Fruit fly (Drosophila melanogaster) whole organism, embryonic: ENCODE measurements around the gene Pde6.

ENCODE experiments used
- Atf3 ChIP-seq: fragments of 200-800 bp; sonication (Bioruptor generic); optimal IDR thresholded peaks from 3 replicates; lab custom pipeline; 2016; ENCODE audit warnings: missing biosample characterization, missing genetic modification characterization
- Blimp-1 ChIP-seq: fragments of 200-800 bp; sonication (Bioruptor generic); optimal IDR thresholded peaks from 3 replicates; lab custom pipeline; 2018; ENCODE audit warnings: missing biosample characterization, missing genetic modification characterization, mild to moderate bottlenecking, moderate library complexity, missing genetic modification reagents
- CG10543 ChIP-seq: fragments of 200-800 bp; sonication (Bioruptor generic); optimal IDR thresholded peaks from 3 replicates; lab custom pipeline; 2017; ENCODE audit warnings: missing biosample characterization, mild to moderate bottlenecking, missing genetic modification characterization, moderate library complexity
- CG10565 ChIP-seq: fragments of 200-800 bp; sonication (Bioruptor generic); optimal IDR thresholded peaks from 3 replicates; lab custom pipeline; 2016; ENCODE audit warnings: missing biosample characterization, mild to moderate bottlenecking, missing genetic modification characterization
- CG10979 ChIP-seq: fragments of 200-800 bp; sonication (Bioruptor generic); optimal IDR thresholded peaks from 2 replicates; lab custom pipeline; 2018; ENCODE audit warnings: missing biosample characterization, mild to moderate bottlenecking, missing genetic modification characterization, moderate library complexity
- CG12104 ChIP-seq: fragments of 200-800 bp; sonication (Bioruptor generic); optimal IDR thresholded peaks from 3 replicates; lab custom pipeline; 2016; ENCODE audit warnings: missing biosample characterization, missing genetic modification characterization
- CG12219 ChIP-seq: fragments of 200-800 bp; sonication (Bioruptor generic); optimal IDR thresholded peaks from 3 replicates; lab custom pipeline; 2018; ENCODE audit warnings: missing biosample characterization, mild to moderate bottlenecking, missing genetic modification characterization
- CG12299 ChIP-seq: fragments of 200-800 bp; sonication (Bioruptor generic); optimal IDR thresholded peaks from 2 replicates; lab custom pipeline; 2018; ENCODE audit warnings: missing biosample characterization, mild to moderate bottlenecking, missing genetic modification characterization
- CG13775 ChIP-seq: fragments of 200-800 bp; sonication (Bioruptor generic); optimal IDR thresholded peaks from 3 replicates; lab custom pipeline; 2017; ENCODE audit warnings: missing biosample characterization, mild to moderate bottlenecking, missing genetic modification characterization
- CG15514 ChIP-seq: fragments of 200-800 bp; sonication (Bioruptor generic); optimal IDR thresholded peaks from 3 replicates; lab custom pipeline; 2017; ENCODE audit warnings: missing biosample characterization, missing genetic modification characterization, mild to moderate bottlenecking, moderate library complexity, missing genetic modification reagents
- CG15601 ChIP-seq: fragments of 200-800 bp; sonication (Bioruptor generic); optimal IDR thresholded peaks from 3 replicates; lab custom pipeline; 2019; ENCODE audit warnings: missing biosample characterization, mild to moderate bottlenecking, missing genetic modification characterization, moderate library complexity
- CG1603 ChIP-seq: fragments of 200-800 bp; sonication (Bioruptor generic); optimal IDR thresholded peaks from 2 replicates; lab custom pipeline; 2019; ENCODE audit warnings: missing biosample characterization, mild to moderate bottlenecking, missing genetic modification characterization, moderate library complexity
- CG17568 ChIP-seq: fragments of 200-800 bp; sonication (Bioruptor generic); optimal IDR thresholded peaks from 2 replicates; lab custom pipeline; 2018; ENCODE audit warnings: missing biosample characterization, mild to moderate bottlenecking, missing genetic modification characterization, moderate library complexity
- CG17912 ChIP-seq: fragments of 200-800 bp; sonication (Bioruptor generic); optimal IDR thresholded peaks from 2 replicates; lab custom pipeline; 2018; ENCODE audit warnings: missing biosample characterization, mild to moderate bottlenecking, missing genetic modification characterization
- CG18262 ChIP-seq: fragments of 200-800 bp; optimal IDR thresholded peaks from 3 replicates; lab custom pipeline; 2019; ENCODE audit warnings: missing biosample characterization, mild to moderate bottlenecking, missing genetic modification characterization, moderate library complexity
- CG18599 ChIP-seq: fragments of 200-800 bp; sonication (Bioruptor generic); optimal IDR thresholded peaks from 3 replicates; lab custom pipeline; 2017; ENCODE audit warnings: missing biosample characterization, missing genetic modification characterization, mild to moderate bottlenecking, moderate library complexity, missing genetic modification reagents
- CG18619 ChIP-seq: fragments of 200-800 bp; sonication (Bioruptor generic); optimal IDR thresholded peaks from 3 replicates; lab custom pipeline; 2017; ENCODE audit warnings: missing biosample characterization, mild to moderate bottlenecking, missing genetic modification characterization
- CG32532 ChIP-seq: fragments of 200-800 bp; sonication (Bioruptor generic); IDR thresholded peaks from 2 replicates; pipeline ENCODE4 v1.3.6; 2022; ENCODE audit warnings: missing biosample characterization, missing genetic modification characterization
- CG4404 ChIP-seq: fragments of 200-800 bp; sonication (Bioruptor generic); IDR thresholded peaks from 2 replicates; pipeline ENCODE4 v1.3.6; 2022; ENCODE audit warnings: missing biosample characterization, missing genetic modification characterization
- CG5245 ChIP-seq: fragments of 200-800 bp; sonication (Bioruptor generic); optimal IDR thresholded peaks from 3 replicates; lab custom pipeline; 2016; ENCODE audit warnings: missing biosample characterization, missing genetic modification characterization
- CG6175 ChIP-seq: fragments of 200-800 bp; sonication (Bioruptor generic); IDR thresholded peaks from 3 replicates; pipeline ENCODE4 v1.3.6; 2022; ENCODE audit warnings: missing biosample characterization, missing genetic modification characterization
- CG9727 ChIP-seq: fragments of 200-800 bp; sonication (Bioruptor generic); optimal IDR thresholded peaks from 3 replicates; lab custom pipeline; 2017; ENCODE audit warnings: missing biosample characterization, mild to moderate bottlenecking, missing genetic modification characterization
- CG9797 ChIP-seq: fragments of 200-800 bp; sonication (Bioruptor generic); optimal IDR thresholded peaks from 3 replicates; lab custom pipeline; 2018; ENCODE audit warnings: missing biosample characterization, mild to moderate bottlenecking, missing genetic modification characterization
- CHES-1-like ChIP-seq: fragments of 200-800 bp; sonication (Bioruptor generic); optimal IDR thresholded peaks from 2 replicates; lab custom pipeline; 2016; ENCODE audit warnings: missing biosample characterization, missing genetic modification characterization
- CTCF ChIP-seq: fragments of 200-800 bp; sonication (Bioruptor generic); optimal IDR thresholded peaks from 2 replicates; lab custom pipeline; 2017; ENCODE audit warnings: missing biosample characterization, mild to moderate bottlenecking, missing genetic modification characterization, moderate library complexity
- Dip3 ChIP-seq: fragments of 200-800 bp; sonication (Bioruptor generic); optimal IDR thresholded peaks from 3 replicates; lab custom pipeline; 2016; ENCODE audit warnings: missing biosample characterization, missing genetic modification characterization
- abd-A ChIP-seq: fragments of 200-800 bp; sonication (Bioruptor generic); optimal IDR thresholded peaks from 3 replicates; lab custom pipeline; 2019; ENCODE audit warnings: missing biosample characterization, mild to moderate bottlenecking, missing genetic modification characterization, moderate library complexity
- aop ChIP-seq: fragments of 200-800 bp; sonication (Bioruptor generic); IDR thresholded peaks from 2 replicates; pipeline ENCODE4 v1.3.6; 2022; ENCODE audit warnings: missing biosample characterization, missing genetic modification characterization
- bab2 ChIP-seq: fragments of 200-800 bp; sonication (Bioruptor generic); optimal IDR thresholded peaks from 2 replicates; lab custom pipeline; 2016; ENCODE audit warnings: missing biosample characterization, missing genetic modification characterization
- cato ChIP-seq: fragments of 200-800 bp; sonication (Bioruptor generic); optimal IDR thresholded peaks from 2 replicates; lab custom pipeline; 2016; ENCODE audit warnings: missing biosample characterization, missing genetic modification characterization, borderline replicate concordance
- chinmo ChIP-seq: fragments of 200-800 bp; sonication (Bioruptor generic); IDR thresholded peaks from 4 replicates; pipeline ENCODE4 v1.3.6; 2022; ENCODE audit warnings: missing biosample characterization, missing genetic modification characterization; ENCODE audit not compliant: partially characterized antibody
- crol ChIP-seq: fragments of 200-800 bp; sonication (Bioruptor generic); IDR thresholded peaks from 2 replicates; pipeline ENCODE4 v1.3.6; 2022; ENCODE audit warnings: missing biosample characterization, missing genetic modification characterization
- dimm ChIP-seq: fragments of 200-800 bp; sonication (Bioruptor generic); IDR thresholded peaks from 2 replicates; pipeline ENCODE4 v1.3.6; 2022; ENCODE audit warnings: missing biosample characterization, missing genetic modification characterization
- dmrt11E ChIP-seq: fragments of 200-800 bp; sonication (Bioruptor generic); optimal IDR thresholded peaks from 3 replicates; lab custom pipeline; 2018; ENCODE audit warnings: missing biosample characterization, mild to moderate bottlenecking, missing genetic modification characterization, moderate library complexity
- dmrt99B ChIP-seq: fragments of 200-800 bp; sonication (Bioruptor generic); optimal IDR thresholded peaks from 2 replicates; lab custom pipeline; 2018; ENCODE audit warnings: missing biosample characterization, mild to moderate bottlenecking, missing genetic modification characterization, moderate library complexity
- esg ChIP-seq: fragments of 200-800 bp; sonication (Bioruptor generic); conservative IDR thresholded peaks from 2 replicates; pipeline ENCODE4 v1.3.6; 2022; ENCODE audit warnings: missing biosample characterization, missing genetic modification characterization
- ftz-f1 ChIP-seq: fragments of 200-800 bp; sonication (Bioruptor generic); optimal IDR thresholded peaks from 2 replicates; lab custom pipeline; 2016; ENCODE audit warnings: missing biosample characterization, missing genetic modification characterization
- grn ChIP-seq: fragments of 200-800 bp; sonication (Bioruptor generic); optimal IDR thresholded peaks from 3 replicates; lab custom pipeline; 2017; ENCODE audit warnings: missing biosample characterization, missing genetic modification characterization
- jigr1 ChIP-seq: fragments of 200-800 bp; sonication (Bioruptor generic); IDR thresholded peaks from 3 replicates; pipeline ENCODE4 v1.3.6; 2022; ENCODE audit warnings: missing biosample characterization, missing genetic modification characterization
- lab ChIP-seq: fragments of 200-800 bp; sonication (Bioruptor generic); optimal IDR thresholded peaks from 3 replicates; lab custom pipeline; 2017; ENCODE audit warnings: missing biosample characterization, missing genetic modification characterization, mild to moderate bottlenecking, moderate library complexity, missing genetic modification reagents
- maf-S ChIP-seq: fragments of 200-800 bp; sonication (Bioruptor generic); optimal IDR thresholded peaks from 2 replicates; lab custom pipeline; 2016; ENCODE audit warnings: missing biosample characterization, missing genetic modification characterization
- p53 ChIP-seq: fragments of 200-800 bp; sonication (Bioruptor generic); optimal IDR thresholded peaks from 2 replicates; lab custom pipeline; 2016; ENCODE audit warnings: missing biosample characterization, missing genetic modification characterization
- ro ChIP-seq: fragments of 200-800 bp; sonication (Bioruptor generic); IDR thresholded peaks from 2 replicates; pipeline ENCODE4 v1.3.6; 2022; ENCODE audit warnings: missing biosample characterization, missing genetic modification characterization
- scrt ChIP-seq: fragments of 200-800 bp; sonication (Bioruptor generic); optimal IDR thresholded peaks from 2 replicates; lab custom pipeline; 2018; ENCODE audit warnings: missing biosample characterization, mild to moderate bottlenecking, missing genetic modification characterization, moderate library complexity
- shn ChIP-seq: fragments of 200-800 bp; sonication (Bioruptor generic); optimal IDR thresholded peaks from 3 replicates; lab custom pipeline; 2016; ENCODE audit warnings: missing biosample characterization, missing genetic modification characterization
- sim ChIP-seq: fragments of 200-800 bp; sonication (Bioruptor generic); IDR thresholded peaks from 2 replicates; pipeline ENCODE4 v1.3.6; 2022; ENCODE audit warnings: missing biosample characterization, missing genetic modification characterization
- tio ChIP-seq: fragments of 200-800 bp; sonication (Bioruptor generic); optimal IDR thresholded peaks from 2 replicates; lab custom pipeline; 2017; ENCODE audit warnings: missing biosample characterization, missing genetic modification characterization, inconsistent platforms
- unpg ChIP-seq: fragments of 200-800 bp; sonication (Bioruptor generic); optimal IDR thresholded peaks from 3 replicates; lab custom pipeline; 2018; ENCODE audit warnings: missing biosample characterization, mild to moderate bottlenecking, missing genetic modification characterization, moderate library complexity

The Pde6 gene

DNA sequence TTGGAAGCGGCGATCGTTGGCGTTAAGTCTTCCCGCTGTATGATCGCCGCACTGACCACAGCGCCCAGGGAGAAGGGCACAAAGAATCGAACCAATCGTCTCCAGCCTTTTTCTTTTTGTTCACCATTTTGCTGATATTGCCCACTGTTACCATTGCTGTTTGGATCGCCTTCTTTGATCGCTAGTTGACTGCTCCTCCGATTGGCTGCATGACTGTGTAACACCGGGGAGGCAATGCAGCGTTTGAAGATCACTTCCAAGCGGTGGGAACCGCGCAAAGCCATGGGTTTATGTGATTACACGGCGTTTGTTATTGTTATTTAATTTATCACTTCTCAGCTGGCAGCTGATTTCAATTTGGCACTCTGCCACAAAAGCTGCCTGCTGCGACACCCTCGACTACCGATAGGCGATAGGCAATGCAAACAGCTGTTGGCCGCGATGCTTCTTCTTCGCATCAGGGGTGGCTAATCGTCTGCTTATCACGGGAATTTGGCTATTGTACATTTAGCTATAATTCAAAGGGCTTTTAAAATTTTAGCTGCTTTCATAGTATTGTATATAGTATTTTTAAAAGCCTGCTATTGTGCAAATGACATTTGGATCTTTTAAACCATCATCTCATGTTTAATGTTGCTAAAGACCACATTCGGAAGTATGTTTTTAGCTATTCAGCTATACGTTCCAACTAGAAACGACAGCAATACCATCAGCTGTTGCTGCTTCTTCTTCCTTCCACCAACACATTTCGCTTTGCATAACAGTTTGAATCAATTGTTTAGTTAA is 46.8 kb downstream of the Pde6 start, which contains the start of the genes HtrA2 and mRpL11 (continued):
- TF ChIP-seq CG10543 (GFP tag; lab: Kevin White, UChicago) (peak; percentile 56), CG10565 (GFP tag; lab: Kevin White, UChicago) (no peak), esg (GFP tag; lab: Robert Waterston, UW) (no peak), crol (GFP tag; lab: Robert Waterston, UW) (no peak), CG12299 (no peak), CG9727 (GFP tag; lab: Kevin White, UChicago) (peak; percentile 57), cato (GFP tag; lab: Kevin White, UChicago) (no peak), CG17568 (GFP tag; lab: Kevin White, UChicago) (no peak), scrt (GFP tag; lab: Kevin White, UChicago) (peak; percentile 31), CG18619 (peak; percentile 44), ftz-f1 (GFP tag; lab: Kevin White, UChicago) (peak; percentile 67), CG9797 (peak; percentile 31), jigr1 (GFP tag; lab: Robert Waterston, UW) (no peak), Dip3 (peak; percentile 41), CG17912 (GFP tag; lab: Kevin White, UChicago) (peak; percentile 32), CG15514 (GFP tag; lab: Kevin White, UChicago) (peak; percentile 67), shn (GFP tag; lab: Kevin White, UChicago) (peak; percentile 73), chinmo (GFP tag; lab: Robert Waterston, UW) (no peak), CG10979 (peak; percentile 50), CG12104 (GFP tag; lab: Kevin White, UChicago) (no peak), CG32532 (GFP tag; lab: Robert Waterston, UW) (peak; percentile 63), CG18262 (tag; lab: Kevin White, UChicago) (peak; percentile 57), dimm (GFP tag; lab: Robert Waterston, UW) (no peak), lab (GFP tag; lab: Kevin White, UChicago) (peak; percentile 63), CG12219 (GFP tag; lab: Kevin White, UChicago) (no peak), maf-S (GFP tag; lab: Kevin White, UChicago) (peak; percentile 45), Blimp-1 (GFP tag; lab: Kevin White, UChicago) (no peak), Atf3 (GFP tag; lab: Kevin White, UChicago) (no peak), CG18599 (no peak), CG6175 (no peak), aop (GFP tag; lab: Robert Waterston, UW) (no peak)

DNA sequence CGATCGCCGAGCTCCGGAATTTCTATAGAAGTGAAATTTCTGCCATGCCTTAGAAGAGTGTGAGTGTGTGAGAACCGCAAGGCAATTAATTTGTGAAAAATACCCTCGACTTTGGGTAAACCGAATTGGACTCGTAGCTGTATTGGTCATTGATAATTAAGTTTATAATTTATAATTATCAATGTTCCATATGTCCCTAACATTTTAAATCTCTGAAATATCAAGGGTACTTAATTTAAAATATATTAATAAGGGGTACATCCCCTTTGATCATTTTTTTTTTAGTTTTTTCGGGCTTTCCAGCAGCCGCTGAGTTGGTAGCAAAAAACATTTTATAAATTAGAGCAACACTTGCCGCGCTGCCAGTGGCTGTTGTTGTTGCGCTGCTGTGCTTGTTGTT is 53.0 kb downstream of the Pde6 start:
- no peak for TF ChIP-seq CG13775 (GFP tag; lab: Kevin White, UChicago)
- no peak for TF ChIP-seq CHES-1-like (GFP tag; lab: Kevin White, UChicago)
- no peak for TF ChIP-seq CG4404 (GFP tag; lab: Robert Waterston, UW)
- no peak for TF ChIP-seq CTCF (GFP tag; lab: Kevin White, UChicago)
- no peak for TF ChIP-seq CG15601 (tag; lab: Kevin White, UChicago)
- TF ChIP-seq CG10565 (GFP tag; lab: Kevin White, UChicago), result no peak
- no peak for TF ChIP-seq CG5245
- TF ChIP-seq, all 482 proteins: peak for 0

DNA sequence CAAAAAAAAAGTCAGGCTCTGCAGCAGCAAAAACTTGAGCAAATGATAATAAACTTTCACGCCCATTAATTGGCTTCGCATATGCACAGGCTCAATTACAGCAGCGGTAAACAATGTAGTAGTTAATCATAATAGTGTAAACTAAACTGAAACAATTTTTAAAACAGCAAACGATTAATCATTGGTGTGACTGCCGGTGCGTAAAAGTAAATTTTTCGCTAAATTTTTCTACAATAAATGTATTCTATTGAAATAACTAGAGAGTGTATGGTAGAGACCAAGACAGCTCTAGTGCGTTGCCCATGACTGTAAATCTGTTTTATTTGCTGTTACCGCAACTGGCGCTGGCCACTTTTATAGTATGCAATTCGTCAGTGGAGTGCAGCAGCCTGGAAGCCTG is 60.0 kb downstream of the Pde6 start:
- TF ChIP-seq dmrt11E (tag; lab: Kevin White, UChicago) (peak; percentile 18), CG1603 (tag; lab: Kevin White, UChicago) (peak; percentile 49), sim (GFP tag; lab: Robert Waterston, UW) (no peak), grn (GFP tag; lab: Kevin White, UChicago) (no peak), bab2 (GFP tag; lab: Kevin White, UChicago) (no peak), ro (GFP tag; lab: Robert Waterston, UW) (no peak), aop (GFP tag; lab: Robert Waterston, UW) (no peak), lab (GFP tag; lab: Kevin White, UChicago) (no peak), CG9797 (no peak), unpg (GFP tag; lab: Kevin White, UChicago) (peak; percentile 16), p53 (GFP tag; lab: Kevin White, UChicago) (no peak), dmrt99B (tag; lab: Kevin White, UChicago) (no peak), abd-A (tag; lab: Kevin White, UChicago) (no peak), tio (GFP tag; lab: Kevin White, UChicago) (peak; percentile 13)
